Worm (Caenorhabditis elegans): ENCODE measurements around the gene T05C12.11.

Gene T05C12.11

ce11 chrII:8180281-8180680 lies 10.0 kb upstream of the T05C12.11 start, which contains the start of gene T05C12.4:
Gene T05C12.4, minus strand, starts transcription at chrII:8180381.
- no peak for TF ChIP-seq unc-62 (GFP tag; optimal IDR thresholded peaks at IDR 0.05)

- TF ChIP-seq unc-62 (GFP tag; optimal IDR thresholded peaks at IDR 0.05), result no peak
Measured at ce11 chrII:8178614-8179013, 8.3 kb upstream of the T05C12.11 start.

ce11 chrII:8177095-8177494 lies 6.8 kb upstream of the T05C12.11 start, which contains the start of gene acr-14:
Gene acr-14, minus strand, starts transcription at chrII:8177195.
- TF ChIP-seq unc-62 (GFP tag; optimal IDR thresholded peaks at IDR 0.05), result no peak

ce11 chrII:8174148-8174547 lies 3.9 kb upstream of the T05C12.11 start:
- no peak for TF ChIP-seq unc-62 (GFP tag; optimal IDR thresholded peaks at IDR 0.05)

- no peak for TF ChIP-seq unc-62 (GFP tag; optimal IDR thresholded peaks at IDR 0.05)
Measured at ce11 chrII:8173449-8173848, 3.2 kb upstream of the T05C12.11 start, which contains the start of the genes decr-1.3 and T05C12.1. Gene decr-1.3, minus strand, starts transcription at chrII:8173549. Gene T05C12.1, plus strand, starts transcription at chrII:8173680.

ce11 chrII:8169283-8169682 lies 991 bp downstream of the T05C12.11 start, which contains the start of gene T05C12.15:
Gene T05C12.15, plus strand, starts transcription at chrII:8169583.
- no peak for TF ChIP-seq unc-62 (GFP tag; optimal IDR thresholded peaks at IDR 0.05)

- TF ChIP-seq unc-62 (GFP tag; optimal IDR thresholded peaks at IDR 0.05), result no peak
Measured at ce11 chrII:8162120-8162648, 8.1 kb downstream of the T05C12.11 start, which contains the start of the genes emb-27 and rrf-3. Gene emb-27, minus strand, starts transcription at chrII:8162170. Gene rrf-3, plus strand, starts transcription at chrII:8162465.

ce11 chrII:8160916-8161315 lies 9.4 kb downstream of the T05C12.11 start:
- no peak for TF ChIP-seq unc-62 (GFP tag; optimal IDR thresholded peaks at IDR 0.05)

- TF ChIP-seq unc-62 (GFP tag; optimal IDR thresholded peaks at IDR 0.05), result no peak
Measured at ce11 chrII:8157991-8158390, 12.3 kb downstream of the T05C12.11 start, which contains the start of gene pch-2. Gene pch-2, plus strand, starts transcription at chrII:8158349.

- no peak for TF ChIP-seq unc-62 (GFP tag; optimal IDR thresholded peaks at IDR 0.05)
Measured at ce11 chrII:8156845-8157373, 13.4 kb downstream of the T05C12.11 start, which contains the start of the genes tub-1 and tmem-138. Gene tub-1, minus strand, starts transcription at chrII:8156945. Gene tmem-138, plus strand, starts transcription at chrII:8157323.

- TF ChIP-seq unc-62 (GFP tag; optimal IDR thresholded peaks at IDR 0.05), result no peak
Measured at ce11 chrII:8152711-8153325, 17.5 kb downstream of the T05C12.11 start.

ce11 chrII:8149930-8150329 lies 20.3 kb downstream of the T05C12.11 start, which contains the start of gene F10B5.3:
Gene F10B5.3, minus strand, starts transcription at chrII:8150030.
- no peak for TF ChIP-seq unc-62 (GFP tag; optimal IDR thresholded peaks at IDR 0.05)

- no peak for TF ChIP-seq unc-62 (GFP tag; optimal IDR thresholded peaks at IDR 0.05)
Measured at ce11 chrII:8144543-8144942, 25.7 kb downstream of the T05C12.11 start, which contains the start of gene F10B5.2. Gene F10B5.2, plus strand, starts transcription at chrII:8144762.

ce11 chrII:8143278-8143931 lies 26.9 kb downstream of the T05C12.11 start, which contains the start of the genes ints-11 and rpl-10:
Gene ints-11, minus strand, starts transcription at chrII:8143478.
Gene rpl-10, plus strand, starts transcription at chrII:8143881.
- no peak for TF ChIP-seq unc-62 (GFP tag; optimal IDR thresholded peaks at IDR 0.05)

- no peak for TF ChIP-seq unc-62 (GFP tag; optimal IDR thresholded peaks at IDR 0.05)
Measured at ce11 chrII:8141135-8141534, 29.1 kb downstream of the T05C12.11 start.

ce11 chrII:8138015-8138546 lies 32.2 kb downstream of the T05C12.11 start, which contains the start of gene cdc-48.2:
Gene cdc-48.2, plus strand, starts transcription at chrII:8138496.
- TF ChIP-seq unc-62 (GFP tag; optimal IDR thresholded peaks at IDR 0.05), result no peak
